Worm (Caenorhabditis elegans) whole organism, L1 larva: ENCODE results near the gene mgl-1.

Experiments
- C04F5.9 ChIP-seq: sonication (generic microtip); optimal IDR thresholded peaks from 2 replicates; lab custom pipeline; 2016; ENCODE audit warnings: missing genetic modification characterization, missing compliant biosample characterization
- C34B4.2 ChIP-seq: sonication (generic microtip); optimal IDR thresholded peaks from 2 replicates; lab custom pipeline; 2017; ENCODE audit warnings: mild to moderate bottlenecking, missing genetic modification characterization, missing compliant biosample characterization
- alr-1 ChIP-seq: fragments of 200-800 bp; sonication (Bioruptor generic); optimal IDR thresholded peaks from 2 replicates; lab custom pipeline; 2018; ENCODE audit warnings: borderline replicate concordance, mild to moderate bottlenecking, missing genetic modification characterization, missing compliant biosample characterization
- aly-2 ChIP-seq: fragments of 150-350 bp; optimal IDR thresholded peaks from 2 replicates; lab custom pipeline; 2014; ENCODE audit warnings: missing biosample characterization, missing genetic modification characterization
- ceh-8 ChIP-seq: fragments of 200-800 bp; sonication (Bioruptor generic); optimal IDR thresholded peaks from 2 replicates; lab custom pipeline; 2018; ENCODE audit warnings: mild to moderate bottlenecking, missing genetic modification characterization, moderate library complexity, missing compliant biosample characterization
- ceh-82 ChIP-seq, 3 experiments: fragments of 150-350 bp in 1 of 3; sonication (generic microtip) in 2 of 3; optimal IDR thresholded peaks; 2 replicates each; lab custom pipeline; 2014 to 2017; ENCODE audit warnings: missing biosample characterization in 3 of 3, missing genetic modification characterization in 3 of 3
- ceh-88 ChIP-seq: fragments of 200-800 bp; sonication (Bioruptor generic); IDR thresholded peaks from 2 replicates; pipeline ENCODE4 v1.3.6; 2022; ENCODE audit warnings: missing genetic modification characterization, missing compliant biosample characterization
- ces-1 ChIP-seq: fragments of 150-350 bp; optimal IDR thresholded peaks from 2 replicates; lab custom pipeline; 2014; ENCODE audit warnings: missing biosample characterization, missing genetic modification reagents, missing genetic modification characterization
- dpl-1 ChIP-seq, 3 experiments: fragments of 150-350 bp in 2 of 3; sonication (generic microtip) in 1 of 3; optimal IDR thresholded peaks; 2 replicates each; lab custom pipeline; 2014 to 2017; ENCODE audit warnings: missing biosample characterization in 3 of 3, missing genetic modification characterization in 3 of 3, missing genetic modification reagents in 3 of 3
- dsc-1 ChIP-seq: sonication (generic microtip); optimal IDR thresholded peaks from 2 replicates; lab custom pipeline; 2016; ENCODE audit warnings: mild to moderate bottlenecking, missing genetic modification characterization, missing compliant biosample characterization
- efl-1 ChIP-seq, 4 experiments: fragments of 150-350 bp; optimal IDR thresholded peaks in 3 of 4; peaks in 1 of 4; 1 replicate in 1 of 4; 2 replicates in 3 of 4; lab custom pipeline; 2014; ENCODE audit warnings: missing biosample characterization in 2 of 4, missing genetic modification characterization in 2 of 4, missing genetic modification reagents in 2 of 4
- egl-13 ChIP-seq: sonication (generic microtip); optimal IDR thresholded peaks from 2 replicates; lab custom pipeline; 2016; ENCODE audit warnings: missing genotype, missing genetic modification reagents, missing genetic modification characterization, missing compliant biosample characterization
- elt-2 ChIP-seq: sonication (generic microtip); optimal IDR thresholded peaks from 2 replicates; lab custom pipeline; 2016; ENCODE audit warnings: missing genetic modification characterization, mild to moderate bottlenecking, inconsistent platforms, missing compliant biosample characterization, missing genetic modification reagents
- fkh-10 ChIP-seq: sonication (generic microtip); optimal IDR thresholded peaks from 2 replicates; lab custom pipeline; 2017; ENCODE audit warnings: missing biosample characterization, missing genetic modification reagents, missing genetic modification characterization
- fkh-4 ChIP-seq: sonication (generic microtip); optimal IDR thresholded peaks from 2 replicates; lab custom pipeline; 2016; ENCODE audit warnings: missing compliant biosample characterization, missing genetic modification characterization, borderline replicate concordance
- grh-1 ChIP-seq: fragments of 200-800 bp; sonication (Bioruptor generic); IDR thresholded peaks from 2 replicates; pipeline ENCODE4 v1.3.6; 2022; ENCODE audit warnings: missing genetic modification reagents, missing genetic modification characterization, missing compliant biosample characterization
- hlh-4 ChIP-seq: sonication (generic microtip); optimal IDR thresholded peaks from 2 replicates; lab custom pipeline; 2016; ENCODE audit warnings: mild to moderate bottlenecking, missing genetic modification characterization, missing compliant biosample characterization
- isw-1 ChIP-seq: fragments of 200-800 bp; sonication (Bioruptor generic); IDR thresholded peaks from 2 replicates; pipeline ENCODE4 v1.3.6; 2022; ENCODE audit warnings: missing genetic modification characterization, missing compliant biosample characterization
- jun-1 ChIP-seq: fragments of 150-350 bp; optimal IDR thresholded peaks from 2 replicates; lab custom pipeline; 2014; ENCODE audit warnings: missing biosample characterization, missing genetic modification reagents, missing genetic modification characterization
- lin-14 ChIP-seq: fragments of 200-800 bp; sonication (Bioruptor generic); optimal IDR thresholded peaks from 2 replicates; lab custom pipeline; 2018; ENCODE audit warnings: mild to moderate bottlenecking, missing genetic modification characterization, moderate library complexity, missing compliant biosample characterization
- lin-35 ChIP-seq, 2 experiments: fragments of 150-350 bp; optimal IDR thresholded peaks; 2 replicates each; lab custom pipeline; 2014; ENCODE audit warnings: missing biosample characterization in 2 of 2, missing genetic modification characterization in 2 of 2, missing genetic modification reagents in 2 of 2
- lin-39 ChIP-seq: fragments of 150-350 bp; optimal IDR thresholded peaks from 2 replicates; lab custom pipeline; 2014; ENCODE audit warnings: missing biosample characterization, missing genetic modification reagents, missing genetic modification characterization
- nhr-11 ChIP-seq: fragments of 150-350 bp; optimal IDR thresholded peaks from 2 replicates; lab custom pipeline; 2014; ENCODE audit warnings: missing biosample characterization, missing genetic modification characterization
- nhr-20 ChIP-seq: sonication (generic microtip); optimal IDR thresholded peaks from 2 replicates; lab custom pipeline; 2016; ENCODE audit warnings: mild to moderate bottlenecking, missing genetic modification characterization, missing compliant biosample characterization
- nhr-28 ChIP-seq: fragments of 150-350 bp; optimal IDR thresholded peaks from 2 replicates; lab custom pipeline; 2014; ENCODE audit warnings: missing biosample characterization, missing genetic modification characterization
- nhr-47 ChIP-seq: sonication (generic microtip); optimal IDR thresholded peaks from 2 replicates; lab custom pipeline; 2016; ENCODE audit warnings: mild to moderate bottlenecking, missing genetic modification characterization, moderate library complexity, missing compliant biosample characterization
- nhr-71 ChIP-seq: sonication (generic microtip); optimal IDR thresholded peaks from 2 replicates; lab custom pipeline; 2016; ENCODE audit warnings: mild to moderate bottlenecking, missing genetic modification characterization, moderate library complexity, missing compliant biosample characterization
- nhr-84 ChIP-seq: sonication (generic microtip); optimal IDR thresholded peaks from 2 replicates; lab custom pipeline; 2017; ENCODE audit warnings: missing biosample characterization, missing genetic modification characterization
- pax-3 ChIP-seq: fragments of 200-800 bp; sonication (Bioruptor generic); optimal IDR thresholded peaks from 2 replicates; lab custom pipeline; 2018; ENCODE audit warnings: mild to moderate bottlenecking, missing genetic modification characterization, moderate library complexity, missing compliant biosample characterization
- pqm-1 ChIP-seq: sonication (generic microtip); optimal IDR thresholded peaks from 3 replicates; lab custom pipeline; 2017; ENCODE audit warnings: missing biosample characterization, missing genetic modification characterization
- rnt-1 ChIP-seq: sonication (generic microtip); optimal IDR thresholded peaks from 2 replicates; lab custom pipeline; 2016; ENCODE audit warnings: mild to moderate bottlenecking, missing genetic modification characterization, moderate library complexity, missing compliant biosample characterization
- skn-1 ChIP-seq: fragments of 150-350 bp; optimal IDR thresholded peaks from 2 replicates; lab custom pipeline; 2014; ENCODE audit warnings: missing biosample characterization, missing genetic modification characterization
- snu-23 ChIP-seq: sonication (generic microtip); optimal IDR thresholded peaks from 2 replicates; lab custom pipeline; 2016; ENCODE audit warnings: missing genetic modification characterization, missing compliant biosample characterization
- sox-4 ChIP-seq: sonication (generic microtip); optimal IDR thresholded peaks from 2 replicates; lab custom pipeline; 2016; ENCODE audit warnings: missing genetic modification characterization, missing compliant biosample characterization
- sptf-1 ChIP-seq: fragments of 150-350 bp; optimal IDR thresholded peaks from 2 replicates; lab custom pipeline; 2014; ENCODE audit warnings: missing biosample characterization, missing genetic modification characterization
- swsn-7 ChIP-seq: sonication (generic microtip); optimal IDR thresholded peaks from 2 replicates; lab custom pipeline; 2016; ENCODE audit warnings: missing genetic modification characterization, missing compliant biosample characterization
- tbx-2 ChIP-seq: sonication (generic microtip); optimal IDR thresholded peaks from 2 replicates; lab custom pipeline; 2016; ENCODE audit warnings: missing genetic modification characterization, missing compliant biosample characterization
- tlp-1 ChIP-seq: fragments of 150-350 bp; optimal IDR thresholded peaks from 2 replicates; lab custom pipeline; 2014; ENCODE audit warnings: missing biosample characterization, missing genetic modification characterization
- unc-62 ChIP-seq: fragments of 150-350 bp; optimal IDR thresholded peaks from 2 replicates; lab custom pipeline; 2014; ENCODE audit warnings: missing biosample characterization, missing genetic modification reagents, missing genetic modification characterization
- unc-86 ChIP-seq: sonication (generic microtip); optimal IDR thresholded peaks from 2 replicates; lab custom pipeline; 2016; ENCODE audit warnings: missing genetic modification characterization, missing compliant biosample characterization
- vab-15 ChIP-seq: sonication (generic microtip); optimal IDR thresholded peaks from 2 replicates; lab custom pipeline; 2017; ENCODE audit warnings: missing genotype, mild to moderate bottlenecking, missing genetic modification characterization, missing compliant biosample characterization
- ztf-4 ChIP-seq: fragments of 150-350 bp; optimal IDR thresholded peaks from 2 replicates; lab custom pipeline; 2014; ENCODE audit warnings: missing biosample characterization, missing genetic modification characterization

Gene mgl-1

ce11 chrX:9999599-10000201 lies 23.6 kb upstream of the mgl-1 start (continued):
- TF ChIP-seq skn-1 (tag; lab: Kevin White, UChicago) (peak; percentile 39), alr-1 (tag; lab: Kevin White, UChicago) (no peak), ztf-4 (tag; lab: Kevin White, UChicago) (peak; percentile 67), fkh-4 (tag; lab: Kevin White, UChicago) (peak; percentile 57), isw-1 (peak; percentile 53; the same call in 1 of the 2 replicates), pqm-1 (tag; lab: Kevin White, UChicago) (no peak), unc-86 (tag; lab: Kevin White, UChicago) (peak; percentile 71), aly-2 (no peak), swsn-7 (tag; lab: Kevin White, UChicago) (peak; percentile 79)

ce11 chrX:9999192-9999591 lies 23.1 kb upstream of the mgl-1 start, which contains the start of gene grk-1:
grk-1 (minus strand) TSS chrX:9999208.
- peak; percentile 26 for TF ChIP-seq nhr-47
- no peak for TF ChIP-seq ceh-88 (GFP tag; lab: Robert Waterston, UW)
- TF ChIP-seq snu-23 (GFP tag; lab: Kevin White, UChicago) = peak; percentile 10
- TF ChIP-seq sox-4 = peak; percentile 39
- no peak for TF ChIP-seq dpl-1 (GFP tag; optimal IDR thresholded peaks at IDR 0.05; lab: Kevin White, UChicago)
- peak; percentile 50 for TF ChIP-seq swsn-7 (tag; lab: Kevin White, UChicago)
- peak; percentile 55 for TF ChIP-seq fkh-10
- peak; percentile 40 for TF ChIP-seq unc-86 (tag; lab: Kevin White, UChicago)
- TF ChIP-seq dsc-1 (tag; lab: Kevin White, UChicago) = peak; percentile 50
- peak; percentile 23 for TF ChIP-seq egl-13 (tag; lab: Kevin White, UChicago)

- TF ChIP-seq sptf-1 (no peak), fkh-10 (no peak), nhr-20 (no peak), C04F5.9 (no peak), ceh-82 (tag; optimal IDR thresholded peaks at IDR 0.05; lab: Kevin White, UChicago) (no peak), vab-15 (no peak), dsc-1 (tag; lab: Kevin White, UChicago) (no peak), ces-1 (no peak)
These were observed 21.2 kb upstream of the mgl-1 start for ce11 chrX:9997344-9997743.

ce11 chrX:9993100-9993499 lies 17.0 kb upstream of the mgl-1 start:
- TF ChIP-seq snu-23 (GFP tag; lab: Kevin White, UChicago) (peak; percentile 1), unc-62 (GFP tag; lab: Kevin White, UChicago) (no peak), jun-1 (no peak), lin-35 (GFP tag; optimal IDR thresholded peaks at IDR 0.05; lab: Kevin White, UChicago) (peak in 1 of 2 experiments; percentile 34), fkh-10 (no peak), C34B4.2 (no peak), grh-1 (no peak), nhr-84 (tag; lab: Kevin White, UChicago) (no peak), lin-39 (no peak), unc-86 (tag; lab: Kevin White, UChicago) (no peak), hlh-4 (tag; lab: Kevin White, UChicago) (no peak), dsc-1 (tag; lab: Kevin White, UChicago) (no peak), tlp-1 (tag; lab: Kevin White, UChicago) (no peak), skn-1 (tag; lab: Kevin White, UChicago) (no peak), efl-1 (optimal IDR thresholded peaks at IDR 0.05; lab: Kevin White, UChicago) (no peak), efl-1 (GFP tag; optimal IDR thresholded peaks at IDR 0.05 in 1 of 2; lab: Kevin White, UChicago) (no peak), aly-2 (no peak), rnt-1 (tag; lab: Kevin White, UChicago) (no peak), elt-2 (tag; lab: Kevin White, UChicago) (peak; percentile 70), pax-3 (tag; lab: Kevin White, UChicago) (no peak), nhr-20 (peak; percentile 34), lin-14 (peak; percentile 36), ceh-8 (GFP tag; lab: Kevin White, UChicago) (no peak), swsn-7 (tag; lab: Kevin White, UChicago) (no peak), nhr-71 (tag; lab: Kevin White, UChicago) (peak; percentile 5), nhr-11 (no peak), tbx-2 (tag; lab: Kevin White, UChicago) (no peak), nhr-47 (peak; percentile 5), nhr-28 (tag; lab: Kevin White, UChicago) (no peak)
